Fruit fly (Drosophila melanogaster) whole organism, embryonic: Measurements from ENCODE around the gene bma.

Experiments used
- B-H2 ChIP-seq: fragments of 200-800 bp; sonication (Bioruptor generic); optimal IDR thresholded peaks from 2 replicates; lab custom pipeline; 2018; ENCODE audit warnings: missing biosample characterization, mild to moderate bottlenecking, missing genetic modification characterization
- BtbVII ChIP-seq: fragments of 200-800 bp; sonication (Bioruptor generic); optimal IDR thresholded peaks from 3 replicates; lab custom pipeline; 2017; ENCODE audit warnings: missing biosample characterization, mild to moderate bottlenecking, missing genetic modification characterization
- CG10274 ChIP-seq: fragments of 200-800 bp; sonication (Bioruptor generic); optimal IDR thresholded peaks from 3 replicates; lab custom pipeline; 2017; ENCODE audit warnings: missing biosample characterization, mild to moderate bottlenecking, missing genetic modification characterization
- CG10462 ChIP-seq: fragments of 200-800 bp; sonication (Bioruptor generic); optimal IDR thresholded peaks from 2 replicates; lab custom pipeline; 2016; ENCODE audit warnings: missing biosample characterization, missing genetic modification characterization
- CG11560 ChIP-seq: fragments of 200-800 bp; sonication (Bioruptor generic); IDR thresholded peaks from 3 replicates; pipeline ENCODE4 v1.3.6; 2022; ENCODE audit warnings: missing biosample characterization, missing genetic modification characterization
- CG11723 ChIP-seq: fragments of 200-800 bp; sonication (Bioruptor generic); optimal IDR thresholded peaks from 2 replicates; lab custom pipeline; 2017; ENCODE audit warnings: missing biosample characterization, mild to moderate bottlenecking, missing genetic modification characterization
- CG16813 ChIP-seq: fragments of 200-800 bp; sonication (Bioruptor generic); IDR thresholded peaks from 3 replicates; pipeline ENCODE4 v1.3.6; 2022; ENCODE audit warnings: missing biosample characterization, missing genetic modification characterization; ENCODE audit not compliant: partially characterized antibody
- CG17612 ChIP-seq: fragments of 200-800 bp; sonication (Bioruptor generic); IDR thresholded peaks from 2 replicates; pipeline ENCODE4 v1.3.6; 2022; ENCODE audit warnings: missing biosample characterization, missing genetic modification characterization
- CG2199 ChIP-seq: fragments of 200-800 bp; sonication (Bioruptor generic); IDR thresholded peaks from 3 replicates; pipeline ENCODE4 v1.3.6; 2022; ENCODE audit warnings: missing biosample characterization, missing genetic modification characterization
- CG31224 ChIP-seq: fragments of 200-800 bp; sonication (Bioruptor generic); IDR thresholded peaks from 2 replicates; pipeline ENCODE4 v1.3.6; 2022; ENCODE audit warnings: missing biosample characterization, missing genetic modification characterization
- CG31388 ChIP-seq: fragments of 200-800 bp; sonication (Bioruptor generic); optimal IDR thresholded peaks from 2 replicates; lab custom pipeline; 2016; ENCODE audit warnings: missing biosample characterization, missing genetic modification characterization
- CG3163 ChIP-seq: fragments of 200-800 bp; sonication (Bioruptor generic); optimal IDR thresholded peaks from 3 replicates; lab custom pipeline; 2016; ENCODE audit warnings: missing biosample characterization, missing genetic modification characterization
- CG33213 ChIP-seq: fragments of 200-800 bp; sonication (Bioruptor generic); optimal IDR thresholded peaks from 3 replicates; lab custom pipeline; 2016; ENCODE audit warnings: missing biosample characterization, missing genetic modification characterization
- CG3407 ChIP-seq: fragments of 200-800 bp; sonication (Bioruptor generic); optimal IDR thresholded peaks from 2 replicates; lab custom pipeline; 2018; ENCODE audit warnings: missing biosample characterization, mild to moderate bottlenecking, missing genetic modification characterization
- CG3847 ChIP-seq: fragments of 200-800 bp; sonication (Bioruptor generic); IDR thresholded peaks from 2 replicates; pipeline ENCODE4 v1.3.6; 2022; ENCODE audit warnings: missing biosample characterization, missing genetic modification characterization
- CG43689 ChIP-seq: fragments of 200-800 bp; sonication (Bioruptor generic); IDR thresholded peaks from 2 replicates; pipeline ENCODE4 v1.3.6; 2022; ENCODE audit warnings: missing biosample characterization, missing genetic modification characterization
- CG4424 ChIP-seq: fragments of 200-800 bp; sonication (Bioruptor generic); optimal IDR thresholded peaks from 3 replicates; lab custom pipeline; 2016; ENCODE audit warnings: missing biosample characterization, missing genetic modification characterization
- CG4707 ChIP-seq: fragments of 200-800 bp; sonication (Bioruptor generic); optimal IDR thresholded peaks from 2 replicates; lab custom pipeline; 2018; ENCODE audit warnings: missing biosample characterization, mild to moderate bottlenecking, missing genetic modification characterization, moderate library complexity
- CG6175 ChIP-seq: fragments of 200-800 bp; sonication (Bioruptor generic); IDR thresholded peaks from 3 replicates; pipeline ENCODE4 v1.3.6; 2022; ENCODE audit warnings: missing biosample characterization, missing genetic modification characterization
- CG6254 ChIP-seq: fragments of 200-800 bp; sonication (Bioruptor generic); optimal IDR thresholded peaks from 3 replicates; lab custom pipeline; 2017; ENCODE audit warnings: mild to moderate bottlenecking, missing biosample characterization, missing genetic modification reagents, missing genetic modification characterization
- CG6683 ChIP-seq: fragments of 200-800 bp; sonication (Bioruptor generic); optimal IDR thresholded peaks from 2 replicates; lab custom pipeline; 2017; ENCODE audit warnings: missing biosample characterization, mild to moderate bottlenecking, missing genetic modification characterization, missing genetic modification reagents
- CG7745 ChIP-seq: fragments of 200-800 bp; sonication (Bioruptor generic); optimal IDR thresholded peaks from 2 replicates; lab custom pipeline; 2018; ENCODE audit warnings: missing biosample characterization, mild to moderate bottlenecking, missing genetic modification characterization, moderate library complexity
- CG8281 ChIP-seq: fragments of 200-800 bp; sonication (Bioruptor generic); optimal IDR thresholded peaks from 2 replicates; lab custom pipeline; 2018; ENCODE audit warnings: missing biosample characterization, mild to moderate bottlenecking, missing genetic modification characterization, moderate library complexity
- E2f2 ChIP-seq: fragments of 200-800 bp; sonication (Bioruptor generic); IDR thresholded peaks from 2 replicates; pipeline ENCODE4 v1.3.6; 2022; ENCODE audit warnings: missing biosample characterization, missing genetic modification characterization
- ERR ChIP-seq: fragments of 200-800 bp; sonication (Bioruptor generic); optimal IDR thresholded peaks from 2 replicates; lab custom pipeline; 2016; ENCODE audit warnings: missing biosample characterization, missing genetic modification characterization
- Gsc ChIP-seq: fragments of 200-800 bp; sonication (Bioruptor generic); IDR thresholded peaks from 2 replicates; pipeline ENCODE4 v1.3.6; 2022; ENCODE audit warnings: missing biosample characterization, missing genetic modification characterization
- HHEX ChIP-seq: fragments of 200-800 bp; sonication (Bioruptor generic); optimal IDR thresholded peaks from 3 replicates; lab custom pipeline; 2017; ENCODE audit warnings: missing biosample characterization, mild to moderate bottlenecking, missing genetic modification characterization, missing genetic modification reagents
- HLHmδ ChIP-seq: fragments of 200-800 bp; sonication (Bioruptor generic); optimal IDR thresholded peaks from 2 replicates; lab custom pipeline; 2018; ENCODE audit warnings: missing biosample characterization, mild to moderate bottlenecking, missing genetic modification characterization, moderate library complexity
- Hand ChIP-seq: fragments of 200-800 bp; sonication (Bioruptor generic); optimal IDR thresholded peaks from 2 replicates; lab custom pipeline; 2017; ENCODE audit warnings: mild to moderate bottlenecking, missing biosample characterization, missing genetic modification reagents, missing genetic modification characterization
- Oaz ChIP-seq: fragments of 200-800 bp; sonication (Bioruptor generic); IDR thresholded peaks from 2 replicates; pipeline ENCODE4 v1.3.6; 2022; ENCODE audit warnings: missing biosample characterization, missing genetic modification characterization
- Sin3A ChIP-seq: fragments of >200 bp; optimal IDR thresholded peaks from 2 replicates; lab custom pipeline; 2018
- Sox100B ChIP-seq: fragments of 200-800 bp; sonication (Bioruptor generic); optimal IDR thresholded peaks from 3 replicates; lab custom pipeline; 2018; ENCODE audit warnings: missing biosample characterization, mild to moderate bottlenecking, missing genetic modification characterization
- Stat92E ChIP-seq, 3 experiments: fragments of >200 bp in 2 of 3; fragments of 200-800 bp in 1 of 3; sonication (Bioruptor generic) in 1 of 3; optimal IDR thresholded peaks; 2 replicates each; lab custom pipeline; 2017 to 2019; ENCODE audit warnings: missing biosample characterization in 3 of 3, missing genetic modification characterization in 3 of 3, mild to moderate bottlenecking in 1 of 3, moderate library complexity in 1 of 3
- TFAM ChIP-seq: fragments of 200-800 bp; sonication (Bioruptor generic); optimal IDR thresholded peaks from 2 replicates; lab custom pipeline; 2017; ENCODE audit warnings: missing biosample characterization, missing genetic modification characterization, inconsistent platforms
- Xrp1 ChIP-seq: fragments of 200-800 bp; sonication (Bioruptor generic); IDR thresholded peaks from 2 replicates; pipeline ENCODE4 v1.3.6; 2022; ENCODE audit warnings: missing biosample characterization, missing genetic modification characterization
- YL-1 ChIP-seq: fragments of 200-800 bp; sonication (Bioruptor generic); optimal IDR thresholded peaks from 3 replicates; lab custom pipeline; 2017; ENCODE audit warnings: missing biosample characterization, mild to moderate bottlenecking, missing genetic modification characterization
- bbx ChIP-seq: fragments of 200-800 bp; sonication (Bioruptor generic); IDR thresholded peaks from 2 replicates; pipeline ENCODE4 v1.3.6; 2022; ENCODE audit warnings: missing biosample characterization, missing genetic modification characterization; ENCODE audit not compliant: partially characterized antibody
- bcd ChIP-seq: fragments of 200-800 bp; sonication (Bioruptor generic); optimal IDR thresholded peaks from 2 replicates; lab custom pipeline; 2017; ENCODE audit warnings: missing biosample characterization, mild to moderate bottlenecking, missing genetic modification characterization
- cg ChIP-seq: fragments of 200-800 bp; sonication (Bioruptor generic); optimal IDR thresholded peaks from 3 replicates; lab custom pipeline; 2019; ENCODE audit warnings: missing biosample characterization, mild to moderate bottlenecking, missing genetic modification characterization, moderate library complexity
- ham ChIP-seq: fragments of 200-800 bp; sonication (Bioruptor generic); IDR thresholded peaks from 2 replicates; pipeline ENCODE4 v1.3.6; 2022; ENCODE audit warnings: missing biosample characterization, missing genetic modification characterization
- her ChIP-seq: fragments of 200-800 bp; sonication (Bioruptor generic); optimal IDR thresholded peaks from 2 replicates; lab custom pipeline; 2016; ENCODE audit warnings: missing biosample characterization, missing genetic modification characterization
- jumu ChIP-seq: fragments of 200-800 bp; sonication (Bioruptor generic); optimal IDR thresholded peaks from 3 replicates; lab custom pipeline; 2016; ENCODE audit warnings: missing biosample characterization, missing genetic modification characterization
- kay ChIP-seq: fragments of 200-800 bp; sonication (Bioruptor generic); optimal IDR thresholded peaks from 2 replicates; lab custom pipeline; 2016; ENCODE audit warnings: missing biosample characterization, missing genetic modification characterization
- kni ChIP-seq: fragments of 200-800 bp; sonication (Bioruptor generic); optimal IDR thresholded peaks from 3 replicates; lab custom pipeline; 2017; ENCODE audit warnings: mild to moderate bottlenecking, missing biosample characterization, missing genetic modification reagents, missing genetic modification characterization
- nom ChIP-seq: fragments of 200-800 bp; sonication (Bioruptor generic); optimal IDR thresholded peaks from 2 replicates; lab custom pipeline; 2017; ENCODE audit warnings: missing biosample characterization, missing genetic modification characterization, mild to moderate bottlenecking, moderate library complexity, missing genetic modification reagents
- pho ChIP-seq: fragments of 200-800 bp; sonication (Bioruptor generic); optimal IDR thresholded peaks from 2 replicates; lab custom pipeline; 2016; ENCODE audit warnings: missing biosample characterization, missing genetic modification characterization
- rib ChIP-seq: fragments of 200-800 bp; sonication (Bioruptor generic); IDR thresholded peaks from 2 replicates; pipeline ENCODE4 v1.3.6; 2022; ENCODE audit warnings: missing biosample characterization, missing genetic modification characterization
- sens ChIP-seq: fragments of 200-800 bp; sonication (Bioruptor generic); peaks from one replicate; lab custom pipeline; 2016; ENCODE audit warnings: missing biosample characterization, missing genetic modification characterization
- vvl ChIP-seq: fragments of 200-800 bp; sonication (Bioruptor generic); IDR thresholded peaks from 2 replicates; pipeline ENCODE4 v1.3.6; 2022; ENCODE audit warnings: missing biosample characterization, missing genetic modification characterization
- zfh1 ChIP-seq: fragments of 200-800 bp; sonication (Bioruptor generic); IDR thresholded peaks from 3 replicates; pipeline ENCODE4 v1.3.6; 2022; ENCODE audit warnings: missing biosample characterization, missing genetic modification characterization

The bma gene

DNA sequence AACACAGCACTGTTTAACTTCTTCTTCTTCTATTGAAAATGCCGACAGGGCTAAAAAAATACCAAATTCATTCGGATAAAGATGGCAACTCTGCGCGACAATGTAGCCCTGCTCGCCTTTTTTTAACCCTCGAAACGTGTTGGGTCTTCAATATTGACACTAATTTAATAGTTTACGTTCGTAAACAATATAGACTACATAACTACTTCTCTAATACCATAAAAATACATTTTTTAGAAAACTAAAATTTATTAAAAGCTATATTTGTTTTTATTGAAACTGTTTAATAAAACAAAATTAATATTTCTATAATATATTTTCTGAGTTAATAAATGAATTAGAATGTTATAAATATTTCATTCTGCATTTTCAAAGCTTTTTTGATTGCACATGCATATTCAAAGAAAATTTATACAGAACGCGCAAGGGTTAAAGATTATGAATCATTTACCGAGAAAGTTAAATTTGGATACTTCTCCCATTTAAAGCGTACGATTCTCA is 19.2 kb upstream of the bma start, which contains the start of the genes Taf2 and CalpB (continued):
- TF ChIP-seq CG3407 (GFP tag; lab: Kevin White, UChicago): peak; percentile 76
- no peak for TF ChIP-seq CG7745 (tag; lab: Kevin White, UChicago)
- TF ChIP-seq ham (GFP tag; lab: Robert Waterston, UW): no peak
- TF ChIP-seq zfh1 (GFP tag; lab: Robert Waterston, UW): peak; percentile 61; the same call in 1 of the 3 replicates
- TF ChIP-seq Stat92E (GFP tag; optimal IDR thresholded peaks at IDR 0.05; lab: Kevin White, UChicago): peak in 1 of 3 experiments; percentile 79
- 0 out of 3 replicates have a peak, but pooled peaks have one; percentile 22 for TF ChIP-seq CG11560 (tag; lab: Robert Waterston, UW)
- TF ChIP-seq CG16813 (GFP tag; lab: Robert Waterston, UW): no peak; the same call in 2 of the 3 replicates
- TF ChIP-seq CG6254 (GFP tag; lab: Kevin White, UChicago): peak; percentile 70
- no peak for TF ChIP-seq TFAM
- TF ChIP-seq kay (GFP tag; lab: Kevin White, UChicago): peak; percentile 96
- TF ChIP-seq bbx (GFP tag; lab: Robert Waterston, UW): peak; percentile 47
- TF ChIP-seq CG8281 (tag; lab: Kevin White, UChicago): peak; percentile 73
- peak; percentile 86 for TF ChIP-seq CG4424
- TF ChIP-seq sens (GFP tag; lab: Kevin White, UChicago): peak; percentile 70
- TF ChIP-seq HHEX: peak; percentile 82
- no peak; the same call in 1 of the 2 replicates for TF ChIP-seq CG43689 (GFP tag; lab: Robert Waterston, UW)
- TF ChIP-seq CG11723 (GFP tag; lab: Kevin White, UChicago): peak; percentile 5
- TF ChIP-seq CG10462: peak; percentile 67
- TF ChIP-seq kni (GFP tag; lab: Kevin White, UChicago): no peak
- TF ChIP-seq vvl (GFP tag; lab: Robert Waterston, UW): peak; percentile 87
- 0 out of 3 replicates have a peak, but pooled peaks have one; percentile 40 for TF ChIP-seq CG6175 (GFP tag; lab: Robert Waterston, UW)
- no peak for TF ChIP-seq her (GFP tag; lab: Kevin White, UChicago)
- TF ChIP-seq CG31224 (GFP tag; lab: Robert Waterston, UW): peak; percentile 56; the same call in 1 of the 2 replicates
- TF ChIP-seq CG3163 (GFP tag; lab: Kevin White, UChicago): peak; percentile 42
- no peak for TF ChIP-seq cg (GFP tag; lab: Kevin White, UChicago)
- peak; percentile 31 for TF ChIP-seq Hand (GFP tag; lab: Kevin White, UChicago)
- no peak for TF ChIP-seq Gsc (GFP tag; lab: Robert Waterston, UW)
- peak; percentile 87 for TF ChIP-seq YL-1 (GFP tag; lab: Kevin White, UChicago)
- no peak for TF ChIP-seq jumu (GFP tag; lab: Kevin White, UChicago)
- peak; percentile 85 for TF ChIP-seq CG3847 (GFP tag; lab: Robert Waterston, UW)
- peak; percentile 25 for TF ChIP-seq Sin3A (lab: Kevin White, UChicago)
- peak; percentile 96 for TF ChIP-seq Sox100B (GFP tag; lab: Kevin White, UChicago)
- TF ChIP-seq B-H2: no peak
- TF ChIP-seq Xrp1 (GFP tag; lab: Robert Waterston, UW): peak; percentile 87
- TF ChIP-seq CG2199 (GFP tag; lab: Robert Waterston, UW): 0 out of 3 replicates have a peak, but pooled peaks have one; percentile 71
- peak; percentile 62 for TF ChIP-seq pho (GFP tag; lab: Kevin White, UChicago)
- no peak for TF ChIP-seq CG10274 (GFP tag; lab: Kevin White, UChicago)
- TF ChIP-seq CG31388 (GFP tag; lab: Kevin White, UChicago): peak; percentile 30
- no peak for TF ChIP-seq CG6683 (GFP tag; lab: Kevin White, UChicago)
- TF ChIP-seq CG33213 (GFP tag; lab: Kevin White, UChicago): no peak
- TF ChIP-seq rib (GFP tag; lab: Robert Waterston, UW): no peak
- peak; percentile 53; the same call in 1 of the 2 replicates for TF ChIP-seq CG17612 (GFP tag; lab: Robert Waterston, UW)
- TF ChIP-seq nom (GFP tag; lab: Kevin White, UChicago): peak; percentile 74
- peak; percentile 54; the same call in 1 of the 2 replicates for TF ChIP-seq E2f2
- no peak for TF ChIP-seq BtbVII
- TF ChIP-seq HLHmδ (GFP tag; lab: Kevin White, UChicago): no peak
- peak; percentile 45; the same call in 1 of the 2 replicates for TF ChIP-seq Oaz (GFP tag; lab: Robert Waterston, UW)
- peak; percentile 19 for TF ChIP-seq CG4707 (GFP tag; lab: Kevin White, UChicago)
- no peak for TF ChIP-seq ERR
- peak; percentile 91 for TF ChIP-seq bcd (GFP tag; lab: Kevin White, UChicago)
